Fruit fly (Drosophila melanogaster) whole organism, embryonic: Measurements from ENCODE around the gene CG5861.

ENCODE experiments used
- C15 ChIP-seq: fragments of 200-800 bp; sonication (Bioruptor generic); IDR thresholded peaks from 3 replicates; pipeline ENCODE4 v1.3.6; 2022; ENCODE audit warnings: missing biosample characterization, missing genetic modification characterization
- CG10979 ChIP-seq: fragments of 200-800 bp; sonication (Bioruptor generic); optimal IDR thresholded peaks from 2 replicates; lab custom pipeline; 2018; ENCODE audit warnings: missing biosample characterization, mild to moderate bottlenecking, missing genetic modification characterization, moderate library complexity
- CG11093 ChIP-seq: fragments of 200-800 bp; sonication (Bioruptor generic); IDR thresholded peaks from 3 replicates; pipeline ENCODE4 v1.3.6; 2022; ENCODE audit warnings: missing biosample characterization, missing genetic modification characterization
- CG11504 ChIP-seq: fragments of 200-800 bp; sonication (Bioruptor generic); optimal IDR thresholded peaks from 3 replicates; lab custom pipeline; 2019; ENCODE audit warnings: missing biosample characterization, mild to moderate bottlenecking, missing genetic modification characterization, moderate library complexity
- CG11560 ChIP-seq: fragments of 200-800 bp; sonication (Bioruptor generic); IDR thresholded peaks from 3 replicates; pipeline ENCODE4 v1.3.6; 2022; ENCODE audit warnings: missing biosample characterization, missing genetic modification characterization
- CG16863 ChIP-seq: fragments of 200-800 bp; sonication (Bioruptor generic); optimal IDR thresholded peaks from 3 replicates; lab custom pipeline; 2016; ENCODE audit warnings: missing biosample characterization, missing genetic modification characterization
- CG17612 ChIP-seq: fragments of 200-800 bp; sonication (Bioruptor generic); IDR thresholded peaks from 2 replicates; pipeline ENCODE4 v1.3.6; 2022; ENCODE audit warnings: missing biosample characterization, missing genetic modification characterization
- CG1832 ChIP-seq: fragments of 200-800 bp; sonication (Bioruptor generic); optimal IDR thresholded peaks from 2 replicates; lab custom pipeline; 2017; ENCODE audit warnings: missing biosample characterization, mild to moderate bottlenecking, missing genetic modification characterization, inconsistent platforms
- CG2116 ChIP-seq: fragments of 200-800 bp; sonication (Bioruptor generic); optimal IDR thresholded peaks from 3 replicates; lab custom pipeline; 2018; ENCODE audit warnings: missing biosample characterization, mild to moderate bottlenecking, missing genetic modification characterization
- CG31388 ChIP-seq: fragments of 200-800 bp; sonication (Bioruptor generic); optimal IDR thresholded peaks from 2 replicates; lab custom pipeline; 2016; ENCODE audit warnings: missing biosample characterization, missing genetic modification characterization
- CG3281 ChIP-seq: fragments of 200-800 bp; sonication (Bioruptor generic); optimal IDR thresholded peaks from 3 replicates; lab custom pipeline; 2017; ENCODE audit warnings: missing biosample characterization, mild to moderate bottlenecking, missing genetic modification characterization
- CG4617 ChIP-seq: fragments of 200-800 bp; sonication (Bioruptor generic); optimal IDR thresholded peaks from 3 replicates; lab custom pipeline; 2016; ENCODE audit warnings: missing biosample characterization, missing genetic modification characterization, borderline replicate concordance
- CG5953 ChIP-seq: fragments of 200-800 bp; sonication (Bioruptor generic); IDR thresholded peaks from 2 replicates; pipeline ENCODE4 v1.3.6; 2022; ENCODE audit warnings: missing biosample characterization, missing genetic modification characterization
- CG7556 ChIP-seq: fragments of 200-800 bp; sonication (Bioruptor generic); optimal IDR thresholded peaks from 2 replicates; lab custom pipeline; 2017; ENCODE audit warnings: missing biosample characterization, mild to moderate bottlenecking, missing genetic modification characterization
- CG7839 ChIP-seq: fragments of 200-800 bp; sonication (Bioruptor generic); optimal IDR thresholded peaks from 3 replicates; lab custom pipeline; 2018; ENCODE audit warnings: missing biosample characterization, mild to moderate bottlenecking, missing genetic modification characterization, moderate library complexity
- CG7987 ChIP-seq: fragments of 200-800 bp; sonication (Bioruptor generic); optimal IDR thresholded peaks from 2 replicates; lab custom pipeline; 2018; ENCODE audit warnings: missing biosample characterization, mild to moderate bottlenecking, missing genetic modification characterization, moderate library complexity
- CG8290 ChIP-seq, 3 experiments: fragments of 200-800 bp; sonication (Bioruptor generic); optimal IDR thresholded peaks; 2 replicates each; lab custom pipeline; 2016 to 2019; ENCODE audit warnings: missing biosample characterization in 3 of 3, missing genetic modification characterization in 3 of 3, mild to moderate bottlenecking in 2 of 3, moderate library complexity in 1 of 3
- CG8388 ChIP-seq: fragments of 200-800 bp; sonication (Bioruptor generic); optimal IDR thresholded peaks from 2 replicates; lab custom pipeline; 2019; ENCODE audit warnings: missing biosample characterization, mild to moderate bottlenecking, missing genetic modification characterization, moderate library complexity
- CG9437 ChIP-seq: fragments of 200-800 bp; sonication (Bioruptor generic); optimal IDR thresholded peaks from 2 replicates; lab custom pipeline; 2018; ENCODE audit warnings: missing biosample characterization, mild to moderate bottlenecking, missing genetic modification characterization
- CG9609 ChIP-seq: fragments of 200-800 bp; sonication (Bioruptor generic); optimal IDR thresholded peaks from 3 replicates; lab custom pipeline; 2016; ENCODE audit warnings: missing biosample characterization, missing genetic modification characterization
- ERR ChIP-seq: fragments of 200-800 bp; sonication (Bioruptor generic); optimal IDR thresholded peaks from 2 replicates; lab custom pipeline; 2016; ENCODE audit warnings: missing biosample characterization, missing genetic modification characterization
- Ets97D ChIP-seq: fragments of 200-800 bp; sonication (Bioruptor generic); optimal IDR thresholded peaks from 3 replicates; lab custom pipeline; 2016; ENCODE audit warnings: missing biosample characterization, missing genetic modification characterization
- GATAe ChIP-seq: fragments of 200-800 bp; sonication (Bioruptor generic); conservative IDR thresholded peaks from 2 replicates; pipeline ENCODE4 v1.3.6; 2022; ENCODE audit warnings: missing biosample characterization, missing genetic modification characterization
- HLH4C ChIP-seq: fragments of 200-800 bp; sonication (Bioruptor generic); IDR thresholded peaks from 3 replicates; pipeline ENCODE4 v1.3.6; 2022; ENCODE audit warnings: missing biosample characterization, missing genetic modification characterization; ENCODE audit not compliant: partially characterized antibody
- Hr78 ChIP-seq, 2 experiments: fragments of 200-800 bp in 1 of 2; fragments of >200 bp in 1 of 2; sonication (Bioruptor generic) in 1 of 2; optimal IDR thresholded peaks; 2 replicates each; lab custom pipeline; 2017 to 2019; ENCODE audit warnings: missing biosample characterization in 2 of 2, missing genetic modification characterization in 2 of 2, mild to moderate bottlenecking in 1 of 2, moderate library complexity in 1 of 2
- MTF-1 ChIP-seq: fragments of 200-800 bp; sonication (Bioruptor generic); optimal IDR thresholded peaks from 2 replicates; lab custom pipeline; 2018; ENCODE audit warnings: missing biosample characterization, mild to moderate bottlenecking, missing genetic modification characterization, borderline replicate concordance
- Mad ChIP-seq: fragments of 200-800 bp; sonication (Bioruptor generic); optimal IDR thresholded peaks from 2 replicates; lab custom pipeline; 2016; ENCODE audit warnings: missing biosample characterization, missing genetic modification characterization
- Nf-YC ChIP-seq: fragments of 200-800 bp; optimal IDR thresholded peaks from 3 replicates; lab custom pipeline; 2019; ENCODE audit warnings: missing biosample characterization, mild to moderate bottlenecking, missing genetic modification characterization, moderate library complexity
- Poxn ChIP-seq: fragments of 200-800 bp; sonication (Bioruptor generic); IDR thresholded peaks from 2 replicates; pipeline ENCODE4 v1.3.6; 2022; ENCODE audit warnings: missing biosample characterization, missing genetic modification characterization
- Ssrp ChIP-seq: fragments of 200-800 bp; sonication (Bioruptor generic); optimal IDR thresholded peaks from 2 replicates; lab custom pipeline; 2018; ENCODE audit warnings: missing biosample characterization, mild to moderate bottlenecking, missing genetic modification characterization, moderate library complexity
- Vsx1 ChIP-seq: fragments of 200-800 bp; sonication (Bioruptor generic); optimal IDR thresholded peaks from 2 replicates; lab custom pipeline; 2017; ENCODE audit warnings: missing biosample characterization, mild to moderate bottlenecking, missing genetic modification characterization, missing genetic modification reagents
- Xbp1 ChIP-seq: fragments of 200-800 bp; sonication (Bioruptor generic); optimal IDR thresholded peaks from 3 replicates; lab custom pipeline; 2016; ENCODE audit warnings: missing biosample characterization, mild to moderate bottlenecking, missing genetic modification characterization
- ato ChIP-seq: fragments of 200-800 bp; sonication (Bioruptor generic); IDR thresholded peaks from 2 replicates; pipeline ENCODE4 v1.3.6; 2022; ENCODE audit warnings: missing biosample characterization, missing genetic modification characterization; ENCODE audit not compliant: partially characterized antibody
- bcd ChIP-seq: fragments of 200-800 bp; sonication (Bioruptor generic); optimal IDR thresholded peaks from 2 replicates; lab custom pipeline; 2017; ENCODE audit warnings: missing biosample characterization, mild to moderate bottlenecking, missing genetic modification characterization
- disco-r ChIP-seq: fragments of 200-800 bp; sonication (Bioruptor generic); optimal IDR thresholded peaks from 2 replicates; lab custom pipeline; 2016; ENCODE audit warnings: missing biosample characterization, missing genetic modification characterization
- dysf ChIP-seq: fragments of 200-800 bp; sonication (Bioruptor generic); IDR thresholded peaks from 3 replicates; pipeline ENCODE4 v1.3.6; 2022; ENCODE audit warnings: missing biosample characterization, missing genetic modification characterization
- ewg ChIP-seq: fragments of 200-800 bp; sonication (Bioruptor generic); optimal IDR thresholded peaks from 3 replicates; lab custom pipeline; 2017; ENCODE audit warnings: mild to moderate bottlenecking, missing biosample characterization, missing genetic modification reagents, missing genetic modification characterization
- gsb-n ChIP-seq: fragments of 200-800 bp; sonication (Bioruptor generic); optimal IDR thresholded peaks from 3 replicates; lab custom pipeline; 2018; ENCODE audit warnings: missing biosample characterization, mild to moderate bottlenecking, missing genetic modification characterization
- her ChIP-seq: fragments of 200-800 bp; sonication (Bioruptor generic); optimal IDR thresholded peaks from 2 replicates; lab custom pipeline; 2016; ENCODE audit warnings: missing biosample characterization, missing genetic modification characterization
- kah ChIP-seq: fragments of 200-800 bp; sonication (Bioruptor generic); optimal IDR thresholded peaks from 2 replicates; lab custom pipeline; 2018; ENCODE audit warnings: missing biosample characterization, mild to moderate bottlenecking, missing genetic modification characterization
- lilli ChIP-seq: fragments of 200-800 bp; sonication (Bioruptor generic); optimal IDR thresholded peaks from 3 replicates; lab custom pipeline; 2016; ENCODE audit warnings: missing biosample characterization, missing genetic modification characterization
- nau ChIP-seq: fragments of 200-800 bp; sonication (Bioruptor generic); optimal IDR thresholded peaks from 3 replicates; lab custom pipeline; 2017; ENCODE audit warnings: missing biosample characterization, mild to moderate bottlenecking, missing genetic modification characterization, missing genetic modification reagents
- oc ChIP-seq: fragments of 200-800 bp; sonication (Bioruptor generic); optimal IDR thresholded peaks from 2 replicates; lab custom pipeline; 2018; ENCODE audit warnings: missing biosample characterization, mild to moderate bottlenecking, missing genetic modification characterization, moderate library complexity
- stwl ChIP-seq: fragments of 200-800 bp; sonication (Bioruptor generic); optimal IDR thresholded peaks from 3 replicates; lab custom pipeline; 2018; ENCODE audit warnings: missing biosample characterization, mild to moderate bottlenecking, missing genetic modification characterization, moderate library complexity
- tin ChIP-seq: fragments of 200-800 bp; sonication (Bioruptor generic); optimal IDR thresholded peaks from 3 replicates; lab custom pipeline; 2016; ENCODE audit warnings: missing biosample characterization, missing genetic modification characterization
- twi ChIP-seq: fragments of 200-800 bp; optimal IDR thresholded peaks from 2 replicates; lab custom pipeline; 2019; ENCODE audit warnings: missing biosample characterization, mild to moderate bottlenecking, missing genetic modification characterization, moderate library complexity
- tx ChIP-seq: fragments of 200-800 bp; sonication (Bioruptor generic); optimal IDR thresholded peaks from 2 replicates; lab custom pipeline; 2016; ENCODE audit warnings: missing biosample characterization, missing genetic modification characterization
- usp ChIP-seq: fragments of >200 bp; optimal IDR thresholded peaks from 2 replicates; lab custom pipeline; 2017; ENCODE audit warnings: missing biosample characterization, missing genetic modification characterization
- zfh1 ChIP-seq: fragments of 200-800 bp; sonication (Bioruptor generic); IDR thresholded peaks from 3 replicates; pipeline ENCODE4 v1.3.6; 2022; ENCODE audit warnings: missing biosample characterization, missing genetic modification characterization

CG5861 gene

DNA sequence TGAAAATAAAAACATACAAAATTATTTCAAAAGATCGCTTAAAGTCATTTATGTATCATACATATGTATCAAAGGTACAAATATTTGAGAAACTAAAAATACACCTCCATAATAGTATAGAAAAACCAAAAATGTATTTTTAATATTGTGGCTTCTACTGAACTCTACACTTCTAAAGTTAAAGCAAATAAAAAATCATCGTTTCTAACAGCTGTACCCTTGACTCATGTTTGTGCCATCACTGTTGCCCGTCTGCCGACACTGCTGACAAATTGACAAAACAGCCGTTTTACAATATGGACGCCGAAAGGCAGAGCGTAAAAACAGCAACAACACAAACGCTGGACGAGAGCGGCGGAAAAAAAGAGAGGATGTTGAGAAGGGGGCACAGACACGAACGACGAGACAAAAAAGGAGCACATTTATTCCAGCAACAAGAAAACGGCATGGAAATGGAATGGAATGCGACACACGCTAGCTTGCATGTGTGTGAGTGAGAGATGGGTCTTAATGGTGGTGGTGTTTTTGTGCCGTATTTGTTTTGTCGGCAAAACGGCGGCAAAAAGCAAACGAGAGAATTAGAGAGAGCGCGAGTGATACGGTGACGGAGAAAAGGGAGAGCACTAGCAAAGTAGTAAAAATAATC is 20.6 kb downstream of the CG5861 start:
- peak; percentile 56 for TF ChIP-seq Ets97D (GFP tag; lab: Kevin White, UChicago)
- TF ChIP-seq CG9609 (GFP tag; lab: Kevin White, UChicago), result peak; percentile 75
- peak; percentile 83 for TF ChIP-seq nau (GFP tag; lab: Kevin White, UChicago)
- TF ChIP-seq ewg (GFP tag; lab: Kevin White, UChicago), result peak; percentile 66
- no peak for TF ChIP-seq CG17612 (GFP tag; lab: Robert Waterston, UW)
- peak; percentile 69 for TF ChIP-seq CG7987 (GFP tag; lab: Kevin White, UChicago)
- TF ChIP-seq CG8290 (GFP tag; optimal IDR thresholded peaks at IDR 0.05; lab: Kevin White, UChicago), result peak; percentile 48
- peak in 1 of 2 experiments; percentile 72 for TF ChIP-seq CG8290 (tag; optimal IDR thresholded peaks at IDR 0.05; lab: Kevin White, UChicago)
- no peak for TF ChIP-seq stwl (tag; lab: Kevin White, UChicago)
- TF ChIP-seq CG2116, result peak; percentile 58
- no peak for TF ChIP-seq zfh1
- TF ChIP-seq CG8388 (GFP tag; lab: Kevin White, UChicago), result peak; percentile 81
- no peak for TF ChIP-seq Poxn (GFP tag; lab: Robert Waterston, UW)
- TF ChIP-seq Hr78 (GFP tag; optimal IDR thresholded peaks at IDR 0.05; lab: Kevin White, UChicago), result peak in 1 of 2 experiments; percentile 37
- no peak for TF ChIP-seq C15 (GFP tag; lab: Robert Waterston, UW)
- peak; percentile 56 for TF ChIP-seq CG9437 (GFP tag; lab: Kevin White, UChicago)
- TF ChIP-seq CG4617 (GFP tag; lab: Kevin White, UChicago), result peak; percentile 2
- TF ChIP-seq kah (GFP tag; lab: Kevin White, UChicago), result peak; percentile 14
- peak; percentile 81 for TF ChIP-seq CG7556 (GFP tag; lab: Kevin White, UChicago)
- peak; percentile 79 for TF ChIP-seq Xbp1
- TF ChIP-seq oc (tag; lab: Kevin White, UChicago), result peak; percentile 48
- peak; percentile 82 for TF ChIP-seq tx (GFP tag; lab: Kevin White, UChicago)
- peak; percentile 84 for TF ChIP-seq bcd (GFP tag; lab: Kevin White, UChicago)
- peak; percentile 51 for TF ChIP-seq tin (GFP tag; lab: Kevin White, UChicago)
- TF ChIP-seq CG11560 (tag; lab: Robert Waterston, UW), result no peak
- peak; percentile 73 for TF ChIP-seq CG16863 (GFP tag; lab: Kevin White, UChicago)
- no peak for TF ChIP-seq CG1832 (GFP tag; lab: Kevin White, UChicago)
- TF ChIP-seq dysf (GFP tag; lab: Robert Waterston, UW), result no peak
- TF ChIP-seq CG10979, result peak; percentile 85
- peak; percentile 54 for TF ChIP-seq Vsx1 (GFP tag; lab: Kevin White, UChicago)
- TF ChIP-seq ato, result no peak
- TF ChIP-seq CG11093, result peak; percentile 66; the same call in 2 of the 3 replicates
- peak; percentile 87 for TF ChIP-seq CG7839 (tag; lab: Kevin White, UChicago)
- TF ChIP-seq usp, result no peak
- no peak for TF ChIP-seq GATAe (GFP tag; lab: Robert Waterston, UW)
- peak; percentile 79 for TF ChIP-seq Mad
- TF ChIP-seq MTF-1 (GFP tag; lab: Kevin White, UChicago), result peak; percentile 13
- peak; percentile 74 for TF ChIP-seq her (GFP tag; lab: Kevin White, UChicago)
- TF ChIP-seq gsb-n (tag; lab: Kevin White, UChicago), result peak; percentile 61
- TF ChIP-seq Nf-YC, result peak; percentile 57
- peak; percentile 86 for TF ChIP-seq lilli (GFP tag; lab: Kevin White, UChicago)
- peak; percentile 61 for TF ChIP-seq disco-r
- peak; percentile 92 for TF ChIP-seq CG3281 (GFP tag; lab: Kevin White, UChicago)
- peak; percentile 87 for TF ChIP-seq CG11504 (tag; lab: Kevin White, UChicago)
- peak; percentile 67 for TF ChIP-seq Ssrp (tag; lab: Kevin White, UChicago)
- no peak for TF ChIP-seq CG5953
- peak; percentile 63 for TF ChIP-seq twi
- no peak for TF ChIP-seq CG31388 (GFP tag; lab: Kevin White, UChicago)
- TF ChIP-seq ERR (GFP tag; lab: Kevin White, UChicago), result peak; percentile 46
- no peak for TF ChIP-seq HLH4C
